Fruit fly (Drosophila melanogaster): ENCODE data around the gene Dad.
A peak's percentile ranks its signal among the peaks of the same experiment; 100 is the strongest.

DNA sequence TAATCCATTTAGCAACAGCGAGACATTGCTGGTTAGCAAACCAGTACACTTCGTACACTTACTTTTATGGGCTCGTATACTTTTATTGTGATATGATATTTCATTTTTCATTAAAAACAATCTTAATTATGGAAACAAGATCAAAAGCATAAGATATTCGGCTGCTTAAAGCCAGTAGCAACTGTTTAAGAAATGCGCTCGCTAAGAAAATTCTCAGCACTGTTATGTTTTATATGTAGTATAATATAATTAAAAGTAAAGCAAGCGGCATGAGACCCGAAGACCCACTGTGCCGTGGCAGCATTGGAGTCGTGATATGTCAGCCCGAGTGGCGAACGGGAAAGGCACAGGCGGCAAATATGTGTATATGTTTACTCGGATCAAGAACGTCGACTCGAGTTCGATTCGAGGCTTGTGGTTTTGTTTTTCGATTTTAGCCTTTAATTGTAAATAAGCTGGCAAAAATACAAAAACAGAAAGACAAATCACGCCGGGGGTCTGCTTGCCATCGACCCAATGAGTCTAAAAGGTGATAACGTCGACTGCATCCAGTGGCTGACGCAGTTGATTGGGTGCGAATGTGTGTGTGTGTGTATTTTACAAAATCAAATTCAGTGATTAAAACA, 34.8 kb upstream of the Dad start:
- TF ChIP-seq CG14655 (GFP tag; optimal IDR thresholded peaks at IDR 0.05) (peak; percentile 47), D1 (tag; optimal IDR thresholded peaks at IDR 0.05) (no peak), CG32121 (GFP tag; IDR thresholded peaks at IDR 0.05) (no peak), CG4496 (GFP tag; IDR thresholded peaks at IDR 0.05) (0 out of 3 replicates have a peak, but pooled peaks have one; percentile 17), EcR (GFP tag; optimal IDR thresholded peaks at IDR 0.05) (peak; percentile 76), gl (tag; optimal IDR thresholded peaks at IDR 0.05) (peak; percentile 53), CG15710 (tag; optimal IDR thresholded peaks at IDR 0.05) (no peak), CG17806 (tag; optimal IDR thresholded peaks at IDR 0.05) (peak; percentile 22), Pif1B (GFP tag; optimal IDR thresholded peaks at IDR 0.05) (no peak)

Measured in whole organism, pupa.